Fruit fly (Drosophila melanogaster): ENCODE measurements around the gene CG43232.

The CG43232 gene

DNA sequence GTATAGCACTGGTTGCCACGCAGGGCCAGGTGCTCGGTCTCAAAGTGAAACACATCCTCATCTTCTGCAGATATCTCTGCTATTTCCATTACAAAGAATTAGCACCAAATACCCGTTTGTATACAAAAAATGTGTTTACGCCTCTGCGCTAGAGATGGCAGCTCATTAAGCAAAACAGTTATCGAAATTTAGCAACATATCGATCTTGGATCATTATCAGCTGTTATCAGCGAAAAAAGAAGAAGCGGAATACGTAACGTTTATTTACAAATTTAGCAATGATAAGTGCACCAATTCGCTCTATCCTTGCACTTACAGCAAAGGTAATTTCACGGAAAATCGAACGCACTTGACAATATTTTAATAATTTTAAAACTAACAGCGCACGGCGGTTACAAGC, 28.2 kb downstream of the CG43232 start, which contains the start of the genes Atac1 and Hmgcl (continued):
- no peak for TF ChIP-seq CG7745 (tag; optimal IDR thresholded peaks at IDR 0.05)
- no peak for TF ChIP-seq Mrtf (GFP tag; IDR thresholded peaks at IDR 0.05)
- TF ChIP-seq MTF-1 (GFP tag; optimal IDR thresholded peaks at IDR 0.05; ENCODE audit: borderline replicate concordance): no peak
- no peak for TF ChIP-seq otp (GFP tag; IDR thresholded peaks at IDR 0.05)
- no peak for TF ChIP-seq CG9932 (GFP tag; IDR thresholded peaks at IDR 0.05)
- TF ChIP-seq CG11560 (tag; IDR thresholded peaks at IDR 0.05): no peak
- TF ChIP-seq CG31224 (GFP tag; IDR thresholded peaks at IDR 0.05): no peak
- no peak for TF ChIP-seq jing (GFP tag; optimal IDR thresholded peaks at IDR 0.05)

DNA sequence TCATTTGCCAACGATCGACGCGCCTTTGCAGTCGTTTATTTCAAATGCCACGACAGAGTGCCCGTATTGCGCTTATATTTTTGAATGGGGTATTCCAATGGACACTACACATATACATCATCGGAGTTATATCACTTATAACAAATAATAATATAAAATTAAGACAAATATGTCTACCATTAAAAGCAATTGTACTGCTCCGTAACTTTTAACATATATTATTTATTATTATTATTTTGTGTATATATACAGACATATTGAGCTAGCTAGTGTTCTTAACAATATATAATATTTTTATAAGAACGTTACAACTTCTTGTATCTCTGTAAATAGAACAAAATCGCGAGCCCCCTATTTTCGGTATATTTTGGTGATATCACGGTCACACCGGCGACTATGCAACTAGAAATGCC, 32.1 kb downstream of the CG43232 start, which contains the start of the genes sip2 and Coprox:
sip2 (minus strand) TSS at position 53 of the 413 bp plus-strand sequence.
Coprox (plus strand) TSS at position 400 of the 413 bp plus-strand sequence.
- no peak for TF ChIP-seq luna (GFP tag; optimal IDR thresholded peaks at IDR 0.05)
- no peak for TF ChIP-seq CG4360 (GFP tag; IDR thresholded peaks at IDR 0.05)
- no peak for TF ChIP-seq gt (GFP tag; IDR thresholded peaks at IDR 0.05)
- TF ChIP-seq CG13287 (GFP tag; IDR thresholded peaks at IDR 0.05; ENCODE audit: partially characterized antibody): no peak
- TF ChIP-seq CG10959 (GFP tag; IDR thresholded peaks at IDR 0.05): no peak
- no peak for TF ChIP-seq ken (GFP tag; IDR thresholded peaks at IDR 0.05)
- 0 out of 4 replicates have a peak, but pooled peaks have one; percentile 13 for TF ChIP-seq Dll (GFP tag; IDR thresholded peaks at IDR 0.05; ENCODE audit: partially characterized antibody)
- TF ChIP-seq schlank (tag; optimal IDR thresholded peaks at IDR 0.05): no peak
- no peak for TF ChIP-seq pho (GFP tag; optimal IDR thresholded peaks at IDR 0.05)
- peak; percentile 48; the same call in 1 of the 2 replicates for TF ChIP-seq CG31224 (GFP tag; IDR thresholded peaks at IDR 0.05)
- TF ChIP-seq en (GFP tag; optimal IDR thresholded peaks at IDR 0.05): no peak
- TF ChIP-seq CG10431 (GFP tag; optimal IDR thresholded peaks at IDR 0.05): peak; percentile 75
- no peak for TF ChIP-seq p53 (GFP tag; optimal IDR thresholded peaks at IDR 0.05)
- TF ChIP-seq emc (GFP tag; optimal IDR thresholded peaks at IDR 0.05): no peak
- peak; percentile 53 for TF ChIP-seq Fer2 (tag; optimal IDR thresholded peaks at IDR 0.05)
- TF ChIP-seq bowl (GFP tag; IDR thresholded peaks at IDR 0.05): no peak
- TF ChIP-seq CG14667 (GFP tag; IDR thresholded peaks at IDR 0.05): 0 out of 2 replicates have a peak, but pooled peaks have one; percentile 14
- TF ChIP-seq CG15011 (GFP tag; optimal IDR thresholded peaks at IDR 0.05): no peak
- TF ChIP-seq sug (tag; optimal IDR thresholded peaks at IDR 0.05): peak; percentile 78
- TF ChIP-seq CG7963 (GFP tag; IDR thresholded peaks at IDR 0.05; ENCODE audit: partially characterized antibody): no peak
- TF ChIP-seq unpg (GFP tag; optimal IDR thresholded peaks at IDR 0.05): peak; percentile 78
- no peak for TF ChIP-seq CG1792 (GFP tag; optimal IDR thresholded peaks at IDR 0.05)
- peak; percentile 52; the same call in 1 of the 2 replicates for TF ChIP-seq Atf6 (GFP tag; IDR thresholded peaks at IDR 0.05)
- TF ChIP-seq lab (GFP tag; optimal IDR thresholded peaks at IDR 0.05): no peak
- TF ChIP-seq vvl (GFP tag; IDR thresholded peaks at IDR 0.05): no peak; the same call in 1 of the 2 replicates
- TF ChIP-seq CG8924 (tag; optimal IDR thresholded peaks at IDR 0.05): peak; percentile 86
- no peak for TF ChIP-seq C15 (GFP tag; IDR thresholded peaks at IDR 0.05)
- no peak for TF ChIP-seq dimm (GFP tag; IDR thresholded peaks at IDR 0.05)
- TF ChIP-seq E2f2 (GFP tag; IDR thresholded peaks at IDR 0.05): peak; percentile 84
- TF ChIP-seq CG8089 (GFP tag; optimal IDR thresholded peaks at IDR 0.05): no peak
- peak; percentile 62 for TF ChIP-seq CG33557 (GFP tag; optimal IDR thresholded peaks at IDR 0.05)
- TF ChIP-seq B-H1 (GFP tag; IDR thresholded peaks at IDR 0.05): no peak; the same call in 2 of the 3 replicates
- no peak for TF ChIP-seq psq (GFP tag; optimal IDR thresholded peaks at IDR 0.05)
- no peak for TF ChIP-seq CG4404 (GFP tag; IDR thresholded peaks at IDR 0.05)
- TF ChIP-seq ab (GFP tag; optimal IDR thresholded peaks at IDR 0.05): no peak
- TF ChIP-seq klu (GFP tag; IDR thresholded peaks at IDR 0.05): no peak
- no peak for TF ChIP-seq CG30431 (GFP tag; optimal IDR thresholded peaks at IDR 0.05)
- TF ChIP-seq CG6272 (GFP tag; IDR thresholded peaks at IDR 0.05): no peak
- TF ChIP-seq CG7928 (GFP tag; optimal IDR thresholded peaks at IDR 0.05): no peak
- TF ChIP-seq sim (GFP tag; IDR thresholded peaks at IDR 0.05): no peak
- peak; percentile 83 for TF ChIP-seq grau (tag; optimal IDR thresholded peaks at IDR 0.05)
- TF ChIP-seq exex (tag; optimal IDR thresholded peaks at IDR 0.05): no peak
- no peak for TF ChIP-seq so (GFP tag; IDR thresholded peaks at IDR 0.05)
- TF ChIP-seq CG12155 (GFP tag; optimal IDR thresholded peaks at IDR 0.05): peak; percentile 54
